Worm (Caenorhabditis elegans): ENCODE data around the gene tsen-34.

DNA sequence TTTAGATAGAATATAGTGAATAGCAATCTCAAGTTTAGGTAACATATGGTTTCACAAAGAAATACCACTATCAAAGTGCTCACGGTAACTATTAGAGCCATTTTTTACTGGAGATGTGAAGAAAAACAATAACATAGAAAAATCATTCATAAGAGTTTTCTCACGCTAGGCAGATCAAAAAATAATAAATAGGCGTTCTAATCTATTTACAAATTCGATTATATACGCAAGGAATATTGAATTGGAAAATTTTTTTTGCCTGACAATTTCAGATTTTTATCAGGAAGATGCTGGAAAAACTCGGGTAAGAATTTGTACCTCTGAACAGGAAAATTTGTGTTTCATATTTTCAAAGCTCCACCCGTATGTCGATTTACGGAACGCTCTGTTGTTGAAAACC is 49.7 kb downstream of the tsen-34 start, which contains the start of gene srbc-70:
- TF ChIP-seq ama-1 (optimal IDR thresholded peaks at IDR 0.05) (no peak), ama-1 (GFP tag; optimal IDR thresholded peaks at IDR 0.05) (no peak), aptf-2 (GFP tag; conservative IDR thresholded peaks at IDR 0.05) (no peak), ets-4 (GFP tag; optimal IDR thresholded peaks at IDR 0.05) (no peak), ztf-28 (GFP tag; IDR thresholded peaks at IDR 0.05) (no peak), ztf-3 (GFP tag; optimal IDR thresholded peaks at IDR 0.05) (no peak), T26A5.8 (tag; optimal IDR thresholded peaks at IDR 0.05) (no peak), lin-35 (GFP tag; optimal IDR thresholded peaks at IDR 0.05) (no peak), F57C9.4 (tag; optimal IDR thresholded peaks at IDR 0.05) (no peak), nfya-2 (GFP tag; IDR thresholded peaks at IDR 0.05) (no peak), athp-1 (tag; optimal IDR thresholded peaks at IDR 0.05) (no peak), sea-2 (GFP tag; IDR thresholded peaks at IDR 0.05) (no peak)

All from whole organism, young adult.